Fruit fly (Drosophila melanogaster) whole organism, embryonic: ENCODE data around the gene dUTPase.
A peak's percentile ranks its signal among the peaks of the same experiment; 100 is the strongest.

Experiments used
- Abd-B ChIP-seq: fragments of 200-800 bp; sonication (Bioruptor generic); optimal IDR thresholded peaks from 2 replicates; lab custom pipeline; 2018; ENCODE audit warnings: missing biosample characterization, mild to moderate bottlenecking, missing genetic modification characterization, moderate library complexity
- Adf1 ChIP-seq: fragments of 200-800 bp; sonication (Bioruptor generic); IDR thresholded peaks from 2 replicates; pipeline ENCODE4 v1.3.6; 2022; ENCODE audit warnings: missing biosample characterization, missing genetic modification characterization
- Atf-2 ChIP-seq: fragments of 200-800 bp; sonication (Bioruptor generic); optimal IDR thresholded peaks from 2 replicates; lab custom pipeline; 2016; ENCODE audit warnings: missing biosample characterization, missing genetic modification characterization
- Bgb ChIP-seq: fragments of 200-800 bp; sonication (Bioruptor generic); IDR thresholded peaks from 2 replicates; pipeline ENCODE4 v1.3.6; 2022; ENCODE audit warnings: missing biosample characterization, missing genetic modification characterization; ENCODE audit not compliant: partially characterized antibody
- BtbVII ChIP-seq: fragments of 200-800 bp; sonication (Bioruptor generic); optimal IDR thresholded peaks from 3 replicates; lab custom pipeline; 2017; ENCODE audit warnings: missing biosample characterization, mild to moderate bottlenecking, missing genetic modification characterization
- CG10274 ChIP-seq: fragments of 200-800 bp; sonication (Bioruptor generic); optimal IDR thresholded peaks from 3 replicates; lab custom pipeline; 2017; ENCODE audit warnings: missing biosample characterization, mild to moderate bottlenecking, missing genetic modification characterization
- CG10366 ChIP-seq: fragments of 200-800 bp; sonication (Bioruptor generic); IDR thresholded peaks from 2 replicates; pipeline ENCODE4 v1.3.6; 2022; ENCODE audit warnings: missing biosample characterization, missing genetic modification characterization
- CG11093 ChIP-seq: fragments of 200-800 bp; sonication (Bioruptor generic); IDR thresholded peaks from 3 replicates; pipeline ENCODE4 v1.3.6; 2022; ENCODE audit warnings: missing biosample characterization, missing genetic modification characterization
- CG11398 ChIP-seq: fragments of 200-800 bp; sonication (Bioruptor generic); optimal IDR thresholded peaks from 2 replicates; lab custom pipeline; 2016; ENCODE audit warnings: missing biosample characterization, missing genetic modification characterization
- CG11696 ChIP-seq: fragments of 200-800 bp; sonication (Bioruptor generic); IDR thresholded peaks from 2 replicates; pipeline ENCODE4 v1.3.6; 2022; ENCODE audit warnings: missing biosample characterization, missing genetic modification characterization
- CG12769 ChIP-seq: fragments of 200-800 bp; sonication (Bioruptor generic); optimal IDR thresholded peaks from 2 replicates; lab custom pipeline; 2019; ENCODE audit warnings: missing biosample characterization, mild to moderate bottlenecking, missing genetic modification characterization, moderate library complexity
- CG13894 ChIP-seq: fragments of 200-800 bp; sonication (Bioruptor generic); optimal IDR thresholded peaks from 3 replicates; lab custom pipeline; 2018; ENCODE audit warnings: missing biosample characterization, mild to moderate bottlenecking, missing genetic modification characterization, moderate library complexity
- CG14710 ChIP-seq: fragments of 200-800 bp; sonication (Bioruptor generic); optimal IDR thresholded peaks from 3 replicates; lab custom pipeline; 2019; ENCODE audit warnings: missing biosample characterization, mild to moderate bottlenecking, missing genetic modification characterization, moderate library complexity
- CG14965 ChIP-seq: fragments of 200-800 bp; sonication (Bioruptor generic); optimal IDR thresholded peaks from 2 replicates; lab custom pipeline; 2016; ENCODE audit warnings: missing biosample characterization, missing genetic modification characterization, borderline replicate concordance
- CG15514 ChIP-seq: fragments of 200-800 bp; sonication (Bioruptor generic); optimal IDR thresholded peaks from 3 replicates; lab custom pipeline; 2017; ENCODE audit warnings: missing biosample characterization, missing genetic modification characterization, mild to moderate bottlenecking, moderate library complexity, missing genetic modification reagents
- CG1792 ChIP-seq: fragments of 200-800 bp; sonication (Bioruptor generic); optimal IDR thresholded peaks from 2 replicates; lab custom pipeline; 2016; ENCODE audit warnings: missing biosample characterization, missing genetic modification characterization
- CG18262 ChIP-seq: fragments of 200-800 bp; optimal IDR thresholded peaks from 3 replicates; lab custom pipeline; 2019; ENCODE audit warnings: missing biosample characterization, mild to moderate bottlenecking, missing genetic modification characterization, moderate library complexity
- CG2678 ChIP-seq: fragments of 200-800 bp; sonication (Bioruptor generic); optimal IDR thresholded peaks from 3 replicates; lab custom pipeline; 2019; ENCODE audit warnings: missing biosample characterization, mild to moderate bottlenecking, missing genetic modification characterization, moderate library complexity
- CG31224 ChIP-seq: fragments of 200-800 bp; sonication (Bioruptor generic); IDR thresholded peaks from 2 replicates; pipeline ENCODE4 v1.3.6; 2022; ENCODE audit warnings: missing biosample characterization, missing genetic modification characterization
- CG32772 ChIP-seq: fragments of 200-800 bp; sonication (Bioruptor generic); IDR thresholded peaks from 2 replicates; pipeline ENCODE4 v1.3.6; 2022; ENCODE audit warnings: missing biosample characterization, missing genetic modification characterization
- CG34376 ChIP-seq: fragments of 200-800 bp; sonication (Bioruptor generic); optimal IDR thresholded peaks from 2 replicates; lab custom pipeline; 2018; ENCODE audit warnings: missing biosample characterization, mild to moderate bottlenecking, missing genetic modification characterization
- CG6654 ChIP-seq: fragments of 200-800 bp; sonication (Bioruptor generic); optimal IDR thresholded peaks from 2 replicates; lab custom pipeline; 2017; ENCODE audit warnings: missing biosample characterization, mild to moderate bottlenecking, missing genetic modification characterization
- CG6683 ChIP-seq: fragments of 200-800 bp; sonication (Bioruptor generic); optimal IDR thresholded peaks from 2 replicates; lab custom pipeline; 2017; ENCODE audit warnings: missing biosample characterization, mild to moderate bottlenecking, missing genetic modification characterization, missing genetic modification reagents
- CG7271 ChIP-seq: fragments of 200-800 bp; sonication (Bioruptor generic); optimal IDR thresholded peaks from 2 replicates; lab custom pipeline; 2018; ENCODE audit warnings: missing biosample characterization, mild to moderate bottlenecking, missing genetic modification characterization, moderate library complexity
- CG7745 ChIP-seq: fragments of 200-800 bp; sonication (Bioruptor generic); optimal IDR thresholded peaks from 2 replicates; lab custom pipeline; 2018; ENCODE audit warnings: missing biosample characterization, mild to moderate bottlenecking, missing genetic modification characterization, moderate library complexity
- CG8944 ChIP-seq: fragments of 200-800 bp; sonication (Bioruptor generic); optimal IDR thresholded peaks from 3 replicates; lab custom pipeline; 2016; ENCODE audit warnings: missing biosample characterization, missing genetic modification characterization
- Deaf1 ChIP-seq: fragments of 200-800 bp; optimal IDR thresholded peaks from 3 replicates; lab custom pipeline; 2019; ENCODE audit warnings: missing biosample characterization, mild to moderate bottlenecking, missing genetic modification characterization, moderate library complexity
- Gsc ChIP-seq: fragments of 200-800 bp; sonication (Bioruptor generic); IDR thresholded peaks from 2 replicates; pipeline ENCODE4 v1.3.6; 2022; ENCODE audit warnings: missing biosample characterization, missing genetic modification characterization
- H15 ChIP-seq: fragments of 200-800 bp; sonication (Bioruptor generic); IDR thresholded peaks from 3 replicates; pipeline ENCODE4 v1.3.6; 2022; ENCODE audit warnings: missing biosample characterization, missing genetic modification characterization
- HLH4C ChIP-seq: fragments of 200-800 bp; sonication (Bioruptor generic); IDR thresholded peaks from 3 replicates; pipeline ENCODE4 v1.3.6; 2022; ENCODE audit warnings: missing biosample characterization, missing genetic modification characterization; ENCODE audit not compliant: partially characterized antibody
- MESR4 ChIP-seq: fragments of 200-800 bp; sonication (Bioruptor generic); optimal IDR thresholded peaks from 2 replicates; lab custom pipeline; 2018; ENCODE audit warnings: missing biosample characterization, mild to moderate bottlenecking, missing genetic modification characterization, moderate library complexity
- Mad ChIP-seq: fragments of 200-800 bp; sonication (Bioruptor generic); optimal IDR thresholded peaks from 2 replicates; lab custom pipeline; 2016; ENCODE audit warnings: missing biosample characterization, missing genetic modification characterization
- Med ChIP-seq: fragments of 200-800 bp; sonication (Bioruptor generic); peaks from one replicate; lab custom pipeline; 2016; ENCODE audit warnings: missing biosample characterization, missing genetic modification characterization, mild to moderate bottlenecking, inconsistent platforms, moderate library complexity
- NFAT ChIP-seq: fragments of 200-800 bp; sonication (Bioruptor generic); IDR thresholded peaks from 2 replicates; pipeline ENCODE4 v1.3.6; 2022; ENCODE audit warnings: missing biosample characterization, missing genetic modification characterization
- Rfx ChIP-seq: fragments of 200-800 bp; sonication (Bioruptor generic); IDR thresholded peaks from 2 replicates; pipeline ENCODE4 v1.3.6; 2022; ENCODE audit warnings: missing biosample characterization, missing genetic modification characterization
- Sox100B ChIP-seq: fragments of 200-800 bp; sonication (Bioruptor generic); optimal IDR thresholded peaks from 3 replicates; lab custom pipeline; 2018; ENCODE audit warnings: missing biosample characterization, mild to moderate bottlenecking, missing genetic modification characterization
- Taf1 ChIP-seq: fragments of 200-800 bp; sonication (Bioruptor generic); IDR thresholded peaks from 2 replicates; pipeline ENCODE4 v1.3.6; 2022; ENCODE audit warnings: missing biosample characterization, missing genetic modification characterization
- aop ChIP-seq: fragments of 200-800 bp; sonication (Bioruptor generic); IDR thresholded peaks from 2 replicates; pipeline ENCODE4 v1.3.6; 2022; ENCODE audit warnings: missing biosample characterization, missing genetic modification characterization
- ap ChIP-seq: fragments of 200-800 bp; sonication (Bioruptor generic); IDR thresholded peaks from 2 replicates; pipeline ENCODE4 v1.3.6; 2022; ENCODE audit warnings: missing biosample characterization, missing genetic modification characterization
- bigmax ChIP-seq: fragments of 200-800 bp; sonication (Bioruptor generic); optimal IDR thresholded peaks from 2 replicates; lab custom pipeline; 2018; ENCODE audit warnings: missing biosample characterization, mild to moderate bottlenecking, missing genetic modification characterization
- ewg ChIP-seq: fragments of 200-800 bp; sonication (Bioruptor generic); optimal IDR thresholded peaks from 3 replicates; lab custom pipeline; 2017; ENCODE audit warnings: mild to moderate bottlenecking, missing biosample characterization, missing genetic modification reagents, missing genetic modification characterization
- ind ChIP-seq: fragments of 200-800 bp; sonication (Bioruptor generic); optimal IDR thresholded peaks from 3 replicates; lab custom pipeline; 2016; ENCODE audit warnings: missing biosample characterization, missing genetic modification characterization
- knrl ChIP-seq: fragments of 200-800 bp; sonication (Bioruptor generic); IDR thresholded peaks from 3 replicates; pipeline ENCODE4 v1.3.6; 2022; ENCODE audit warnings: missing biosample characterization, missing genetic modification characterization; ENCODE audit not compliant: partially characterized antibody
- pb ChIP-seq: fragments of 200-800 bp; sonication (Bioruptor generic); optimal IDR thresholded peaks from 3 replicates; lab custom pipeline; 2016; ENCODE audit warnings: missing biosample characterization, missing genetic modification characterization
- repo ChIP-seq: fragments of 200-800 bp; sonication (Bioruptor generic); optimal IDR thresholded peaks from 2 replicates; lab custom pipeline; 2016; ENCODE audit warnings: missing biosample characterization, missing genetic modification characterization
- sens ChIP-seq: fragments of 200-800 bp; sonication (Bioruptor generic); peaks from one replicate; lab custom pipeline; 2016; ENCODE audit warnings: missing biosample characterization, missing genetic modification characterization
- seq ChIP-seq: fragments of 200-800 bp; sonication (Bioruptor generic); IDR thresholded peaks from 2 replicates; pipeline ENCODE4 v1.3.6; 2022; ENCODE audit warnings: missing biosample characterization, missing genetic modification characterization
- toy ChIP-seq: fragments of 200-800 bp; sonication (Bioruptor generic); IDR thresholded peaks from 2 replicates; pipeline ENCODE4 v1.3.6; 2022; ENCODE audit warnings: missing biosample characterization, missing genetic modification characterization
- trem ChIP-seq: fragments of 200-800 bp; optimal IDR thresholded peaks from 3 replicates; lab custom pipeline; 2019; ENCODE audit warnings: missing biosample characterization, mild to moderate bottlenecking, missing genetic modification characterization, moderate library complexity

The dUTPase gene

dm6 chr2L:10965962-10966361, 45.1 kb upstream of the dUTPase start:
- no peak for TF ChIP-seq Taf1 (GFP tag; lab: Robert Waterston, UW)
- TF ChIP-seq CG18262 (tag; lab: Kevin White, UChicago) = no peak
- TF ChIP-seq aop = no peak
- peak; percentile 58 for TF ChIP-seq Med (GFP tag; lab: Kevin White, UChicago)
- no peak for TF ChIP-seq CG14965 (GFP tag; lab: Kevin White, UChicago)
- TF ChIP-seq HLH4C (GFP tag; lab: Robert Waterston, UW) = 0 out of 3 replicates have a peak, but pooled peaks have one; percentile 28
- TF ChIP-seq toy (GFP tag; lab: Robert Waterston, UW) = no peak
- no peak for TF ChIP-seq seq (GFP tag; lab: Robert Waterston, UW)
- no peak for TF ChIP-seq bigmax (GFP tag; lab: Kevin White, UChicago)
- no peak for TF ChIP-seq ewg
- TF ChIP-seq sens (GFP tag; lab: Kevin White, UChicago) = peak; percentile 68
- TF ChIP-seq CG11398 (GFP tag; lab: Kevin White, UChicago) = no peak
- TF ChIP-seq CG10274 (GFP tag; lab: Kevin White, UChicago) = no peak
- TF ChIP-seq NFAT = no peak
- no peak for TF ChIP-seq Mad (GFP tag; lab: Kevin White, UChicago)
- 0 out of 2 replicates have a peak, but pooled peaks have one; percentile 15 for TF ChIP-seq Bgb (GFP tag; lab: Robert Waterston, UW)

dm6 chr2L:10967257-10968008, 43.7 kb upstream of the dUTPase start:
- no peak for TF ChIP-seq Deaf1 (tag; lab: Kevin White, UChicago)
- peak; percentile 8 for TF ChIP-seq CG12769
- no peak for TF ChIP-seq CG11696 (GFP tag; lab: Robert Waterston, UW)
- peak; percentile 93 for TF ChIP-seq ewg
- TF ChIP-seq Rfx = no peak; the same call in 1 of the 2 replicates
- TF ChIP-seq trem (tag; lab: Kevin White, UChicago) = peak; percentile 90
- no peak for TF ChIP-seq repo
- TF ChIP-seq ind = no peak
- no peak for TF ChIP-seq CG31224 (GFP tag; lab: Robert Waterston, UW)
- no peak for TF ChIP-seq CG8944 (GFP tag; lab: Kevin White, UChicago)
- no peak for TF ChIP-seq ap (GFP tag; lab: Robert Waterston, UW)
- no peak for TF ChIP-seq H15 (GFP tag; lab: Robert Waterston, UW)
- no peak for TF ChIP-seq CG1792 (GFP tag; lab: Kevin White, UChicago)
- no peak for TF ChIP-seq CG2678 (tag; lab: Kevin White, UChicago)
- no peak for TF ChIP-seq Gsc (GFP tag; lab: Robert Waterston, UW)
- no peak for TF ChIP-seq BtbVII (GFP tag; lab: Kevin White, UChicago)
- TF ChIP-seq CG15514 (GFP tag; lab: Kevin White, UChicago) = peak; percentile 5
- no peak for TF ChIP-seq CG6683 (GFP tag; lab: Kevin White, UChicago)
- 0 out of 3 replicates have a peak, but pooled peaks have one; percentile 11 for TF ChIP-seq knrl (GFP tag; lab: Robert Waterston, UW)
- TF ChIP-seq CG6654 (GFP tag; lab: Kevin White, UChicago) = no peak
- TF ChIP-seq Atf-2 (GFP tag; lab: Kevin White, UChicago) = no peak
- no peak for TF ChIP-seq CG32772 (GFP tag; lab: Robert Waterston, UW)
- no peak for TF ChIP-seq Sox100B
- TF ChIP-seq CG13894 (tag; lab: Kevin White, UChicago) = no peak
- TF ChIP-seq CG14710 (tag; lab: Kevin White, UChicago) = no peak
- peak; percentile 57 for TF ChIP-seq Adf1 (GFP tag; lab: Robert Waterston, UW)
- peak; percentile 70 for TF ChIP-seq MESR4 (GFP tag; lab: Kevin White, UChicago)
- TF ChIP-seq Abd-B (GFP tag; lab: Kevin White, UChicago) = no peak
- no peak for TF ChIP-seq CG11093 (GFP tag; lab: Robert Waterston, UW)
- peak; percentile 15 for TF ChIP-seq CG34376 (GFP tag; lab: Kevin White, UChicago)
- TF ChIP-seq pb (GFP tag; lab: Kevin White, UChicago) = peak; percentile 27
- no peak for TF ChIP-seq CG7271
- TF ChIP-seq CG7745 (tag; lab: Kevin White, UChicago) = no peak
- no peak for TF ChIP-seq CG10366
